Worm (Caenorhabditis elegans) whole organism, mixed stage, embryonic: ENCODE data around the gene srh-212.
"Not testable (repeated sequence)": the region's sequence is repeated elsewhere in the genome, so short reads cannot be mapped to it uniquely, and the experiment has no call there.

Source experiments
- M03D4.4 ChIP-seq: sonication (generic microtip); optimal IDR thresholded peaks from 2 replicates; lab custom pipeline; 2017; ENCODE audit warnings: mild to moderate bottlenecking, missing genetic modification characterization, missing compliant biosample characterization
- blmp-1 ChIP-seq: fragments of 150-350 bp; optimal IDR thresholded peaks from 2 replicates; lab custom pipeline; 2014; ENCODE audit warnings: missing biosample characterization, missing genetic modification characterization
- ceh-43 ChIP-seq: fragments of 200-800 bp; sonication (Bioruptor generic); optimal IDR thresholded peaks from 2 replicates; lab custom pipeline; 2018; ENCODE audit warnings: mild to moderate bottlenecking, missing genetic modification characterization, moderate library complexity, missing compliant biosample characterization
- ceh-83 ChIP-seq: fragments of 200-800 bp; sonication (Bioruptor generic); optimal IDR thresholded peaks from 2 replicates; lab custom pipeline; 2018; ENCODE audit warnings: mild to moderate bottlenecking, missing genetic modification characterization, missing compliant biosample characterization
- ces-1 ChIP-seq: fragments of 150-350 bp; optimal IDR thresholded peaks from 2 replicates; lab custom pipeline; 2014; ENCODE audit warnings: missing biosample characterization, missing genetic modification reagents, missing genetic modification characterization
- cnd-1 ChIP-seq: fragments of 200-800 bp; sonication (Bioruptor generic); optimal IDR thresholded peaks from 2 replicates; lab custom pipeline; 2018; ENCODE audit warnings: mild to moderate bottlenecking, missing genetic modification characterization, missing compliant biosample characterization
- drap-1 ChIP-seq: fragments of 200-800 bp; sonication (Bioruptor generic); optimal IDR thresholded peaks from 3 replicates; lab custom pipeline; 2018; ENCODE audit warnings: mild to moderate bottlenecking, missing genetic modification characterization, missing compliant biosample characterization
- elt-1 ChIP-seq: sonication (generic microtip); optimal IDR thresholded peaks from 2 replicates; lab custom pipeline; 2017; ENCODE audit warnings: missing genetic modification characterization, mild to moderate bottlenecking, missing compliant biosample characterization, antibody characterized with exemption, moderate library complexity, borderline replicate concordance; ENCODE audit not compliant: insufficient read depth
- flh-1 ChIP-seq: fragments of 200-800 bp; sonication (Bioruptor generic); optimal IDR thresholded peaks from 2 replicates; lab custom pipeline; 2018; ENCODE audit warnings: mild to moderate bottlenecking, missing genetic modification characterization, moderate library complexity, missing compliant biosample characterization
- hlh-1 ChIP-seq: fragments of 150-350 bp; optimal IDR thresholded peaks from 2 replicates; lab custom pipeline; 2014; ENCODE audit warnings: missing biosample characterization, missing genetic modification reagents, missing genetic modification characterization
- lin-13 ChIP-seq: fragments of 150-350 bp; optimal IDR thresholded peaks from 2 replicates; lab custom pipeline; 2014; ENCODE audit warnings: missing biosample characterization, missing genetic modification characterization
- lin-32 ChIP-seq: fragments of 200-800 bp; sonication (Bioruptor generic); optimal IDR thresholded peaks from 2 replicates; lab custom pipeline; 2018; ENCODE audit warnings: mild to moderate bottlenecking, missing genetic modification characterization, missing compliant biosample characterization
- mab-5 ChIP-seq: fragments of 150-350 bp; optimal IDR thresholded peaks from 2 replicates; lab custom pipeline; 2014; ENCODE audit warnings: missing biosample characterization, missing genetic modification characterization
- mep-1 ChIP-seq: fragments of 150-350 bp; optimal IDR thresholded peaks from 2 replicates; lab custom pipeline; 2017; ENCODE audit warnings: missing biosample characterization, missing genetic modification reagents, missing genetic modification characterization, inconsistent platforms
- mls-2 ChIP-seq: sonication (generic microtip); optimal IDR thresholded peaks from 2 replicates; lab custom pipeline; 2016; ENCODE audit warnings: mild to moderate bottlenecking, missing genetic modification characterization, moderate library complexity, missing compliant biosample characterization
- nhr-12 ChIP-seq: fragments of 150-350 bp; optimal IDR thresholded peaks from 2 replicates; lab custom pipeline; 2014; ENCODE audit warnings: missing biosample characterization, missing genetic modification characterization
- nhr-2 ChIP-seq: fragments of 150-350 bp; optimal IDR thresholded peaks from 2 replicates; lab custom pipeline; 2014; ENCODE audit warnings: missing biosample characterization, missing genetic modification characterization
- nhr-237 ChIP-seq: fragments of 150-350 bp; optimal IDR thresholded peaks from 2 replicates; lab custom pipeline; 2014; ENCODE audit warnings: missing biosample characterization, missing genetic modification characterization
- nhr-28 ChIP-seq: fragments of 150-350 bp; optimal IDR thresholded peaks from 2 replicates; lab custom pipeline; 2014; ENCODE audit warnings: missing biosample characterization, missing genetic modification characterization
- pha-4 ChIP-seq: fragments of 150-350 bp; optimal IDR thresholded peaks from 2 replicates; lab custom pipeline; 2018; ENCODE audit warnings: missing biosample characterization, missing genetic modification reagents, missing genetic modification characterization
- sptf-1 ChIP-seq: sonication (generic microtip); optimal IDR thresholded peaks from 2 replicates; lab custom pipeline; 2017; ENCODE audit warnings: mild to moderate bottlenecking, missing genetic modification characterization, moderate library complexity, missing compliant biosample characterization
- unc-120 ChIP-seq: sonication (generic microtip); optimal IDR thresholded peaks from 2 replicates; lab custom pipeline; 2017; ENCODE audit warnings: missing genetic modification characterization, missing compliant biosample characterization; ENCODE audit not compliant: poor library complexity, severe bottlenecking
- unc-39 ChIP-seq: fragments of 150-350 bp; optimal IDR thresholded peaks from 2 replicates; lab custom pipeline; 2014; ENCODE audit warnings: missing biosample characterization, missing genetic modification characterization
- unc-62 ChIP-seq: fragments of 150-350 bp; optimal IDR thresholded peaks from 2 replicates; lab custom pipeline; 2014; ENCODE audit warnings: missing biosample characterization, missing genetic modification reagents, missing genetic modification characterization
- zip-8 ChIP-seq: fragments of 150-350 bp; optimal IDR thresholded peaks from 2 replicates; lab custom pipeline; 2014; ENCODE audit warnings: missing biosample characterization, missing genetic modification characterization
- ztf-11 ChIP-seq: fragments of 150-350 bp; optimal IDR thresholded peaks from 2 replicates; lab custom pipeline; 2014; ENCODE audit warnings: missing biosample characterization, missing genetic modification characterization

The srh-212 gene

DNA sequence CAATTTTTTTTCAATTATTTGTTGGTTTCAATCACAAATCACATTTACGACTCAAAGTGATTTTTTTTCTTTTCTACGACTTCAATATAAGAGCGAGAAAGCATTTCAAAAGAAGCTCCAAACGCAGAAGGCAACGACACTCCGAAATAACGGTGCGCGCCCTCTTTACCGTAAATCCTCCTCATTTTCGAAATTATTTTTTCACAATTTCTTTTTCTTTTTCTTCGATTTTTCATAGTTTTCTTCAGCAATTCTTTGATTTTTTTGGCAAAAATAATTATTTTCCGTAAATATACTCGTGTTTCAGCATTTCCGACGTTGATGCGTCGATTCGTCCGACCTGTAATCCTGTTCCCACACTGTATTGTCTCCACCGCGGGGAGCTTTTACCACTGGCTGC is 26.3 kb downstream of the srh-212 start, which contains the start of gene F40C5.2:
Gene F40C5.2, plus strand, starts transcription at position 301 of the 400 bp plus-strand sequence.
- not testable (repeated sequence) for TF ChIP-seq M03D4.4 (tag; lab: Kevin White, UChicago); elt-1 (tag; lab: Kevin White, UChicago); cnd-1

DNA sequence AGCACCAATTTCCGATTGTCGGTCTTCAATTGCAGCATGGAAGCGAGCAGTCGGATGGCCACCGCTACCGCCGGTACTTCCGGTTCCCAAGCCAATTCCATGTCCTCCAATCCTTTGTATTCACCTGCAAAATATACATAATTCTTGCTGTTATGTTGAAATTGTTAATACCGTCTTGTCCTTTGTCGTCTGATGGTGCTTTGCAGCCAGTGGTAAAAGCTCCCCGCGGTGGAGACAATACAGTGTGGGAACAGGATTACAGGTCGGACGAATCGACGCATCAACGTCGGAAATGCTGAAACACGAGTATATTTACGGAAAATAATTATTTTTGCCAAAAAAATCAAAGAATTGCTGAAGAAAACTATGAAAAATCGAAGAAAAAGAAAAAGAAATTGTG is 32.6 kb downstream of the srh-212 start, which contains the start of gene T24A6.17:
Gene T24A6.17, minus strand, starts transcription at position 101 of the 400 bp plus-strand sequence.
- TF ChIP-seq mab-5; ceh-83 (GFP tag; lab: Kevin White, UChicago); hlh-1 (tag; lab: Kevin White, UChicago): not testable (repeated sequence)

DNA sequence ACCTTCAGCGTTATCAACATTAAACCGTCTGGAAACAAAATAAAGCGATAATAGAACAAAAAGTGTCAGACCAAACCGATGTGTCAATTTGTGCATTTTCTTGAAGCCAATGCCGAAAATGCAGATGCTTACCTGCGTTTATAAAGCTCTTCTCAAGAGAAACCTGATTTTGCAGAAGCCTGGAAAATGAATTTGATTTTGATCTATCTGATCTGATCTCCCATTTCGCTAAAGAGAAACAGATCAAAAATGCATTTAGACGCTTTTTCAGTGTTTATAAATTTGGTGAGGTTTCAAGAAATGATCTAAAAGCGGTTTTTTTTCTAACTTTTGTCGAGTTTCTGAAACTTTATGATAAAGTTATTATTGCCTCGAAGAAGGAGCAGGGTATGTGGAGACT is 34.1 kb downstream of the srh-212 start, which contains the start of gene T24A6.16:
Gene T24A6.16, minus strand, starts transcription at position 101 of the 400 bp plus-strand sequence.
- TF ChIP-seq hlh-1 (tag; lab: Kevin White, UChicago); pha-4 (tag; lab: Kevin White, UChicago); ces-1: not testable (repeated sequence)

DNA sequence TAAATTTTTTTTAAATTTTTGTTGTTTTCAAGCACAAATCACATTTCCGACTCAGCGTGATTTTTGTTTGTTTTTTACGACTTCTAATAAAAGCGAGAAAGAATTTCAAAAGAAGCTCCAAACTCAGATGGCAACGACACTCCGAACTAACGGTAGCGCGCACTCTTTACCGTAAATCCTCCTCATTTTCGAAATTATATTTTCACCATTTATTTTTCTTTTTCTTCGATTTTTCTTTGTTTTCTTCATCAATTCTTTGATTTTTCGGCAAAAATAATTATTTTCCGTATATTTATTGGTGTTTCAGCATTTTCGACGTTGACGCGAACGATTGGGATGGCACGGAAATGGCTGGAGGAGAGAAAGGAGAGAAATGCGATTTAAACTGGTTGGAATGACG is 38.2 kb downstream of the srh-212 start, which contains the start of gene T24A6.1:
Gene T24A6.1, plus strand, starts transcription at position 301 of the 400 bp plus-strand sequence.
- not testable (repeated sequence) for TF ChIP-seq hlh-1 (tag; lab: Kevin White, UChicago); cnd-1; elt-1 (tag; lab: Kevin White, UChicago)

DNA sequence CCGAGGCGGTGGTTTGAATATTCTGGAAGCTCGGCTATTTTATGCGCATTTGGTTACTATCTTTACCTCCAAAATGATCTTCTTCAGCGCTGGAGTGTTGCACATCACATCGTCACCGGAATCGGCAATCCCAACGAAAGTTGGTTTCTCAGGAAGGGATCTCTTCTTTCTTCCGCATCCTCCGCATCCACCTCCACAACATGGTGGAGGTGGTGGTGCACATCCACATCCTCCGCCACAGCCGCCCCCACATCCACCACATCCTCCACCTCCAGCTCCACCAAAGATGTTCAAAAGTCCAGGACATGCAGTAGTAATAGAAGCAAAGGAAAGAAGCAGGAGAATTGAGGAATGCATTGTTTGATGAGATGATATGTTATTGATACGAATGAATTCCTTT is 39.5 kb downstream of the srh-212 start, which contains the start of gene grl-31:
Gene grl-31, minus strand, starts transcription at position 357 of the 400 bp plus-strand sequence.
- TF ChIP-seq ztf-11 (tag; lab: Kevin White, UChicago) (no peak), nhr-2 (tag; lab: Kevin White, UChicago) (no peak), unc-39 (no peak), nhr-237 (tag; lab: Kevin White, UChicago) (no peak), ceh-43 (GFP tag; lab: Kevin White, UChicago) (no peak), mls-2 (tag; lab: Kevin White, UChicago) (no peak), ces-1 (no peak), M03D4.4 (tag; lab: Kevin White, UChicago) (no peak), hlh-1 (tag; lab: Kevin White, UChicago) (no peak), drap-1 (GFP tag; lab: Kevin White, UChicago) (no peak), lin-32 (GFP tag; lab: Kevin White, UChicago) (no peak), flh-1 (GFP tag; lab: Kevin White, UChicago) (no peak), nhr-28 (tag; lab: Kevin White, UChicago) (no peak)

DNA sequence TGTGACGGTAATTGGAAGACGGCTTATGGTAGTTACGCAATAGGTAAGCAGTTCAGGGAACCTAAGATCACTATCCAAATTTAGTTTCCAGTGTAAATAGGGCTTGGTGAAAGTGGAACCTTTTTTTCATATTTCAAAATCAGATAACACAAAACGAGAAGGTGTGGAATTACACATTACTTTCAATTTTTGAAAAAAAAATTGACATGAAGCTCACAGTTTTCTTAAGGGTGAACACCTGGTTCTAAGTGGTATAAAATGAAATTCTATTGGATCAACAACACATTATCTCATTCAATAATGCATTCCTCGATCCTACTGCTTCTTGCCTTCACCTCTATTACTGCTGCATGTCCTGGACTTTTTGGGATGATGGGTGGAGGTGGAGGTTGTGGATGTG is 41.0 kb downstream of the srh-212 start, which contains the start of gene grl-30:
Gene grl-30, plus strand, starts transcription at position 301 of the 400 bp plus-strand sequence.
- TF ChIP-seq zip-8 (tag; lab: Kevin White, UChicago) (peak; percentile 20), lin-13 (tag; lab: Kevin White, UChicago) (no peak)

DNA sequence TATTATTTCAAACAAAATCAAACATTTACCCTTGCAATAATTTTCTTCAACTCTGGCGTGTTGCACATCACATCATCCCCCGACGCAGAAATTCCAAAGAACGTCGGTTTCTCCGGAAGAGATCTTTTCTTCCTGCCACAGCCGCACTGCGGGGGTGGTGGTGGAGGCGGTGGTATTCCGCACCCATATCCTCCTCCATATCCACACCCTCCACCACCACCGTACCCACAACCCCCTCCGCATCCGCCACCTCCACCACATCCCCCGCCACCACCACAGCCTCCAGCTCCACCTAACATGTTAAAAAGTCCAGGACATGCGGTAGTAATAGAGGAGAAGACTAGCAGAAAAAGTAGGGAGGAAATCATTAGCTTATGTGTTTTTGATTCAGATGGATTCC is 42.1 kb downstream of the srh-212 start, which contains the start of gene grl-29:
Gene grl-29, minus strand, starts transcription at position 368 of the 400 bp plus-strand sequence.
- no peak for TF ChIP-seq unc-62 (GFP tag; lab: Kevin White, UChicago)
- TF ChIP-seq nhr-237 (tag; lab: Kevin White, UChicago): no peak
- TF ChIP-seq mab-5: no peak
- TF ChIP-seq unc-120: no peak
- no peak for TF ChIP-seq unc-39
- TF ChIP-seq ceh-43 (GFP tag; lab: Kevin White, UChicago): no peak
- no peak for TF ChIP-seq mep-1 (tag; lab: Kevin White, UChicago)
- TF ChIP-seq sptf-1 (tag; lab: Kevin White, UChicago): no peak
- TF ChIP-seq nhr-28 (tag; lab: Kevin White, UChicago): no peak
- no peak for TF ChIP-seq mls-2 (tag; lab: Kevin White, UChicago)
- TF ChIP-seq nhr-2 (tag; lab: Kevin White, UChicago): no peak
- TF ChIP-seq blmp-1 (tag; lab: Kevin White, UChicago): no peak
- no peak for TF ChIP-seq nhr-12 (tag; lab: Kevin White, UChicago)
- no peak for TF ChIP-seq ces-1
- TF ChIP-seq flh-1 (GFP tag; lab: Kevin White, UChicago): no peak
- no peak for TF ChIP-seq pha-4 (tag; lab: Kevin White, UChicago)
